Worm (Caenorhabditis elegans): Measurements from ENCODE around the gene K11G9.5.

K11G9.5 gene

DNA sequence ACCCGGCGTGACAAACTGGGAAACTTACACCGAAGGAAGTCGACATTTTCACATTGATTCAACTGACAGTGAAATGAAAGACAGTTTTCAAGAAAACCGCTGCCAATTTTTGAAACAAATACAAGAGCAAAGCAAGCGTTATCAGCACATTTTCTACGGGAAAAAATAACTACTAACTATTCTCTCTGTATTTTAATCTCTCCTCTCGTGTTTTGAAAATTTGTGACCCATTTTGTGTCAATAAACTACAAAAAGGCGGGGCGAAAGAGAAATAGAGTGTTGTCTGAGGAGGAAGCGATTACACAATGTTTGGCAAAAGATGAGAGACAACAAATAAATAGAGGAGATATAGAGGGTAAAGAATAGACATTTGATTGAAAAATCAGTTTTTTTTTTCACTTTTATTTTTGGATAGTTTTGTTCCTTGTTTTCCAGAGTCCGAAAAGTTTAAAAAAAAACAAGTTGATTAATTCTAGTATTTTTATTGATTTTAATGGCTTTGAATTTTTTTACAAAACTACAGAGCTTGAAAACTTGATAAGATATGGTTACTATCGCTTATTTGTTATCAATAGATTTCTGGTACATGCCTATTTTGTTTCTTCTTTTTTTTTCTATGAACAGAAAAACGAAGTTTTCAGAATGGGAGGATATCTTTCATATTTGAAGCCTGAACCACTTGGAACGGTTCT, 12.0 kb downstream of the K11G9.5 start, which contains the start of gene cest-34:
Gene cest-34, plus strand, starts transcription at position 642 of the 692 bp plus-strand sequence.
- TF ChIP-seq nhr-77 (tag; optimal IDR thresholded peaks at IDR 0.05) (peak; percentile 4), aha-1 (tag; optimal IDR thresholded peaks at IDR 0.05) (no peak), tlp-1 (tag; optimal IDR thresholded peaks at IDR 0.05) (no peak), alr-1 (tag; optimal IDR thresholded peaks at IDR 0.05; ENCODE audit: borderline replicate concordance) (no peak), ztf-4 (tag; optimal IDR thresholded peaks at IDR 0.05) (no peak), hpl-2 (GFP tag; optimal IDR thresholded peaks at IDR 0.05) (no peak), lin-39 (tag; optimal IDR thresholded peaks at IDR 0.05) (no peak), ces-1 (GFP tag; optimal IDR thresholded peaks at IDR 0.05) (no peak), nhr-85 (tag) (no peak), blmp-1 (tag; optimal IDR thresholded peaks at IDR 0.05) (peak; percentile 1), ets-5 (GFP tag; IDR thresholded peaks at IDR 0.05) (no peak), nhr-28 (tag; optimal IDR thresholded peaks at IDR 0.05) (no peak), snu-23 (GFP tag; optimal IDR thresholded peaks at IDR 0.05) (no peak), C34B4.2 (tag; optimal IDR thresholded peaks at IDR 0.05) (no peak), fkh-8 (tag; optimal IDR thresholded peaks at IDR 0.05) (no peak), mep-1 (tag; optimal IDR thresholded peaks at IDR 0.05) (no peak), mef-2 (tag; optimal IDR thresholded peaks at IDR 0.05) (no peak), nhr-90 (tag; optimal IDR thresholded peaks at IDR 0.05; ENCODE audit: poor library complexity) (no peak), nhr-20 (tag; optimal IDR thresholded peaks at IDR 0.05) (peak; percentile 63), hlh-4 (tag; optimal IDR thresholded peaks at IDR 0.05) (no peak), lin-14 (GFP tag; optimal IDR thresholded peaks at IDR 0.05) (peak; percentile 65), aly-2 (tag; optimal IDR thresholded peaks at IDR 0.05) (no peak), dpl-1 (GFP tag; optimal IDR thresholded peaks at IDR 0.05) (no peak), irx-1 (tag; optimal IDR thresholded peaks at IDR 0.05) (no peak), hlh-17 (GFP tag; optimal IDR thresholded peaks at IDR 0.05; ENCODE audit: borderline replicate concordance) (no peak)

- TF ChIP-seq sup-37 (GFP tag; optimal IDR thresholded peaks at IDR 0.05) (no peak), efl-1 (optimal IDR thresholded peaks at IDR 0.05) (no peak), efl-1 (GFP tag; optimal IDR thresholded peaks at IDR 0.05 in 1 of 2) (peak in 1 of 2 experiments; percentile 47), snu-23 (GFP tag; optimal IDR thresholded peaks at IDR 0.05) (no peak), fkh-8 (tag; optimal IDR thresholded peaks at IDR 0.05) (no peak), lin-15B (tag; optimal IDR thresholded peaks at IDR 0.05) (no peak)
Measured at ce11 chrV:6673967-6674366, 14.3 kb downstream of the K11G9.5 start, which contains the start of gene cest-31. Gene cest-31 (plus strand): TSS chrV:6674267.

DNA sequence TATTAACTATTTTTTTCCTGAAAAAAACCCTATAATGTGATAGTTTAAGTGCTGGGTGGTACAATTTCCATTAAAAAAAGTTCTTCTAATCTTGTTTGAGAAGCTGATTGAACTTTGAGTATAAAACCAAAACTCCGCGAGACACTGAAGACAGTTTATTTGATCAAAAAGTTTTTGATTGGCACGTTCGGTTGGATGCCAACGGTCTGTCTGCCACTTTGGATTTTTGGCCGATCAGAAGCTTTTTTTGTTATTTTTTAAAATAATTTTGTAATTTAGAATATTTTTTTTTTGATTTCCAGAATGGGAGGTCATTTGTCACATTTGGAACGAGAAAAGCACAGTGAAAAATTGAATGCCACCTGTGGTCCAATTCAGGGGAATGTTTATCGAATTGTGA, 18.8 kb downstream of the K11G9.5 start, which contains the start of gene cest-28:
Gene cest-28, plus strand, starts transcription at position 301 of the 400 bp plus-strand sequence.
- TF ChIP-seq vab-15 (tag; optimal IDR thresholded peaks at IDR 0.05) (no peak), mdl-1 (tag; optimal IDR thresholded peaks at IDR 0.05) (no peak), grh-1 (GFP tag; IDR thresholded peaks at IDR 0.05) (no peak), fkh-8 (tag; optimal IDR thresholded peaks at IDR 0.05) (no peak), fkh-10 (GFP tag; optimal IDR thresholded peaks at IDR 0.05) (no peak), isw-1 (GFP tag; IDR thresholded peaks at IDR 0.05) (no peak), tbx-2 (tag; optimal IDR thresholded peaks at IDR 0.05) (no peak), dpl-1 (GFP tag; optimal IDR thresholded peaks at IDR 0.05) (no peak)

- TF ChIP-seq nhr-20 (tag; optimal IDR thresholded peaks at IDR 0.05) (no peak), ceh-8 (GFP tag; optimal IDR thresholded peaks at IDR 0.05) (no peak), tlp-1 (tag; optimal IDR thresholded peaks at IDR 0.05) (no peak), snu-23 (GFP tag; optimal IDR thresholded peaks at IDR 0.05) (no peak), unc-62 (GFP tag; optimal IDR thresholded peaks at IDR 0.05) (no peak), elt-3 (tag; optimal IDR thresholded peaks at IDR 0.05) (no peak), pax-3 (tag; optimal IDR thresholded peaks at IDR 0.05) (no peak), grh-1 (GFP tag; IDR thresholded peaks at IDR 0.05) (no peak), nhr-28 (tag; optimal IDR thresholded peaks at IDR 0.05) (no peak), isw-1 (GFP tag; IDR thresholded peaks at IDR 0.05) (no peak), unc-86 (tag; optimal IDR thresholded peaks at IDR 0.05) (no peak)
Measured at ce11 chrV:6668741-6669140, 19.6 kb downstream of the K11G9.5 start, which contains the start of gene str-180. Gene str-180 (minus strand): TSS chrV:6668841.
